Fruit fly (Drosophila melanogaster) whole organism, prepupa: ENCODE measurements around the gene mask.

Source experiments
- Blimp-1 ChIP-seq: fragments of 200-800 bp; sonication (Bioruptor generic); optimal IDR thresholded peaks from 3 replicates; lab custom pipeline; 2017; ENCODE audit warnings: missing biosample characterization, missing genetic modification characterization, mild to moderate bottlenecking, moderate library complexity, missing genetic modification reagents
- CG10631 ChIP-seq: fragments of 200-800 bp; sonication (Bioruptor generic); optimal IDR thresholded peaks from 2 replicates; lab custom pipeline; 2016; ENCODE audit warnings: missing biosample characterization, missing genetic modification characterization
- CG10669 ChIP-seq: fragments of 200-800 bp; sonication (Bioruptor generic); optimal IDR thresholded peaks from 3 replicates; lab custom pipeline; 2018; ENCODE audit warnings: missing biosample characterization, mild to moderate bottlenecking, missing genetic modification characterization, moderate library complexity
- CG11294 ChIP-seq: fragments of 200-800 bp; sonication (Bioruptor generic); IDR thresholded peaks from 2 replicates; pipeline ENCODE4 v1.3.6; 2022; ENCODE audit warnings: missing biosample characterization, missing genetic modification characterization
- CG11762 ChIP-seq: fragments of 200-800 bp; sonication (Bioruptor generic); optimal IDR thresholded peaks from 3 replicates; lab custom pipeline; 2016; ENCODE audit warnings: missing biosample characterization, missing genetic modification characterization; ENCODE audit not compliant: insufficient read depth
- CG11902 ChIP-seq: fragments of 200-800 bp; sonication (Bioruptor generic); optimal IDR thresholded peaks from 3 replicates; lab custom pipeline; 2016; ENCODE audit warnings: missing biosample characterization, missing genetic modification characterization
- CG15336 ChIP-seq: fragments of 200-800 bp; sonication (Bioruptor generic); IDR thresholded peaks from 2 replicates; pipeline ENCODE4 v1.3.6; 2022; ENCODE audit warnings: missing biosample characterization, missing genetic modification characterization
- CG1621 ChIP-seq: fragments of 200-800 bp; sonication (Bioruptor generic); optimal IDR thresholded peaks from 3 replicates; lab custom pipeline; 2018; ENCODE audit warnings: missing biosample characterization, mild to moderate bottlenecking, missing genetic modification characterization
- CG16779 ChIP-seq: fragments of 200-800 bp; sonication (Bioruptor generic); optimal IDR thresholded peaks from 3 replicates; lab custom pipeline; 2017; ENCODE audit warnings: missing biosample characterization, mild to moderate bottlenecking, missing genetic modification characterization
- CG3032 ChIP-seq: fragments of 200-800 bp; optimal IDR thresholded peaks from 2 replicates; lab custom pipeline; 2019; ENCODE audit warnings: missing biosample characterization, mild to moderate bottlenecking, missing genetic modification characterization, moderate library complexity
- CG31627 ChIP-seq: fragments of 200-800 bp; sonication (Bioruptor generic); optimal IDR thresholded peaks from 3 replicates; lab custom pipeline; 2016; ENCODE audit warnings: missing biosample characterization, missing genetic modification characterization
- CG32006 ChIP-seq: fragments of 200-800 bp; sonication (Bioruptor generic); optimal IDR thresholded peaks from 3 replicates; lab custom pipeline; 2017; ENCODE audit warnings: missing biosample characterization, mild to moderate bottlenecking, missing genetic modification characterization
- CG3919 ChIP-seq: fragments of 200-800 bp; sonication (Bioruptor generic); optimal IDR thresholded peaks from 3 replicates; lab custom pipeline; 2016; ENCODE audit warnings: missing biosample characterization, missing genetic modification characterization
- CG4318 ChIP-seq: fragments of 200-800 bp; sonication (Bioruptor generic); optimal IDR thresholded peaks from 3 replicates; lab custom pipeline; 2017; ENCODE audit warnings: missing biosample characterization, mild to moderate bottlenecking, missing genetic modification characterization
- CG6163 ChIP-seq: fragments of 200-800 bp; sonication (Bioruptor generic); IDR thresholded peaks from 3 replicates; pipeline ENCODE4 v1.3.6; 2022; ENCODE audit warnings: missing biosample characterization, missing genetic modification characterization
- CG6792 ChIP-seq: fragments of 200-800 bp; sonication (Bioruptor generic); optimal IDR thresholded peaks from 3 replicates; lab custom pipeline; 2016; ENCODE audit warnings: missing biosample characterization, missing genetic modification characterization
- CG6808 ChIP-seq: fragments of 200-800 bp; sonication (Bioruptor generic); optimal IDR thresholded peaks from 3 replicates; lab custom pipeline; 2017; ENCODE audit warnings: missing biosample characterization, missing genetic modification characterization, mild to moderate bottlenecking, moderate library complexity, missing genetic modification reagents
- CG6854 ChIP-seq: fragments of 200-800 bp; sonication (Bioruptor generic); optimal IDR thresholded peaks from 2 replicates; lab custom pipeline; 2017; ENCODE audit warnings: missing biosample characterization, mild to moderate bottlenecking, missing genetic modification characterization
- CG8632 ChIP-seq: fragments of 200-800 bp; sonication (Bioruptor generic); optimal IDR thresholded peaks from 3 replicates; lab custom pipeline; 2016; ENCODE audit warnings: missing biosample characterization, missing genetic modification characterization
- CG9139 ChIP-seq: fragments of 200-800 bp; sonication (Bioruptor generic); optimal IDR thresholded peaks from 3 replicates; lab custom pipeline; 2017; ENCODE audit warnings: missing biosample characterization, mild to moderate bottlenecking, missing genetic modification characterization
- Eip75B ChIP-seq: fragments of 200-800 bp; sonication (Bioruptor generic); optimal IDR thresholded peaks from 3 replicates; lab custom pipeline; 2016; ENCODE audit warnings: missing biosample characterization, missing genetic modification characterization
- Eip78C ChIP-seq: fragments of 200-800 bp; sonication (Bioruptor generic); peaks from one replicate; lab custom pipeline; 2016; ENCODE audit warnings: missing biosample characterization, missing genetic modification characterization
- Eip93F ChIP-seq: fragments of 200-800 bp; sonication (Bioruptor generic); optimal IDR thresholded peaks from 2 replicates; lab custom pipeline; 2016; ENCODE audit warnings: missing biosample characterization, mild to moderate bottlenecking, missing genetic modification characterization
- Ets21C ChIP-seq: fragments of 200-800 bp; sonication (Bioruptor generic); optimal IDR thresholded peaks from 3 replicates; lab custom pipeline; 2016; ENCODE audit warnings: missing biosample characterization, missing genetic modification characterization
- Gug ChIP-seq: fragments of 200-800 bp; sonication (Bioruptor generic); IDR thresholded peaks from 2 replicates; pipeline ENCODE4 v1.3.6; 2022; ENCODE audit warnings: missing biosample characterization, missing genetic modification characterization
- Hr38 ChIP-seq: sonication (Bioruptor generic); optimal IDR thresholded peaks from 2 replicates; lab custom pipeline; 2016; ENCODE audit warnings: missing biosample characterization, missing genetic modification characterization
- Hr39 ChIP-seq: fragments of 200-800 bp; sonication (Bioruptor generic); optimal IDR thresholded peaks from 2 replicates; lab custom pipeline; 2016; ENCODE audit warnings: missing biosample characterization, missing genetic modification characterization
- Lpt ChIP-seq: fragments of 200-800 bp; sonication (Bioruptor generic); optimal IDR thresholded peaks from 3 replicates; lab custom pipeline; 2016; ENCODE audit warnings: missing biosample characterization, missing genetic modification characterization
- Met ChIP-seq: fragments of 200-800 bp; sonication (Bioruptor generic); optimal IDR thresholded peaks from 3 replicates; lab custom pipeline; 2016; ENCODE audit warnings: missing biosample characterization, missing genetic modification characterization
- OdsH ChIP-seq: fragments of 200-800 bp; sonication (Bioruptor generic); optimal IDR thresholded peaks from 3 replicates; lab custom pipeline; 2016; ENCODE audit warnings: missing biosample characterization, missing genetic modification characterization
- Sox14 ChIP-seq: fragments of 200-800 bp; sonication (Bioruptor generic); optimal IDR thresholded peaks from 3 replicates; lab custom pipeline; 2016; ENCODE audit warnings: missing biosample characterization, missing genetic modification characterization
- Sox15 ChIP-seq: fragments of 200-800 bp; sonication (Bioruptor generic); optimal IDR thresholded peaks from 3 replicates; lab custom pipeline; 2016; ENCODE audit warnings: missing biosample characterization, missing genetic modification characterization
- acj6 ChIP-seq: fragments of 200-800 bp; sonication (Bioruptor generic); optimal IDR thresholded peaks from 3 replicates; lab custom pipeline; 2016; ENCODE audit warnings: missing biosample characterization, missing genetic modification characterization
- cyc ChIP-seq: fragments of 200-800 bp; sonication (Bioruptor generic); optimal IDR thresholded peaks from 3 replicates; lab custom pipeline; 2016; ENCODE audit warnings: missing biosample characterization, missing genetic modification characterization
- eg ChIP-seq: fragments of 200-800 bp; sonication (Bioruptor generic); IDR thresholded peaks from 3 replicates; pipeline ENCODE4 v1.3.6; 2022; ENCODE audit warnings: missing biosample characterization, missing genetic modification characterization
- esn ChIP-seq: fragments of 200-800 bp; sonication (Bioruptor generic); optimal IDR thresholded peaks from 2 replicates; lab custom pipeline; 2016; ENCODE audit warnings: missing biosample characterization, mild to moderate bottlenecking, missing genetic modification characterization, moderate library complexity
- fd59A ChIP-seq: fragments of 200-800 bp; sonication (Bioruptor generic); optimal IDR thresholded peaks from 2 replicates; lab custom pipeline; 2017; ENCODE audit warnings: missing biosample characterization, mild to moderate bottlenecking, missing genetic modification characterization, missing genetic modification reagents
- fd85E ChIP-seq: fragments of 200-800 bp; sonication (Bioruptor generic); optimal IDR thresholded peaks from 3 replicates; lab custom pipeline; 2016; ENCODE audit warnings: missing biosample characterization, missing genetic modification characterization
- fkh ChIP-seq: fragments of 200-800 bp; sonication (Bioruptor generic); optimal IDR thresholded peaks from 3 replicates; lab custom pipeline; 2017; ENCODE audit warnings: missing biosample characterization, mild to moderate bottlenecking, missing genetic modification characterization, moderate library complexity
- lz ChIP-seq: fragments of 200-800 bp; sonication (Bioruptor generic); optimal IDR thresholded peaks from 3 replicates; lab custom pipeline; 2016; ENCODE audit warnings: missing biosample characterization, missing genetic modification characterization
- net ChIP-seq: fragments of 200-800 bp; sonication (Bioruptor generic); optimal IDR thresholded peaks from 3 replicates; lab custom pipeline; 2016; ENCODE audit warnings: missing biosample characterization, missing genetic modification characterization
- pdm3 ChIP-seq: fragments of 200-800 bp; sonication (Bioruptor generic); optimal IDR thresholded peaks from 3 replicates; lab custom pipeline; 2016; ENCODE audit warnings: missing biosample characterization, missing genetic modification characterization
- salr ChIP-seq, 2 experiments: fragments of 200-800 bp; sonication (Bioruptor generic); optimal IDR thresholded peaks; 3 replicates each; lab custom pipeline; 2016 to 2018; ENCODE audit warnings: missing biosample characterization in 2 of 2, missing genetic modification characterization in 2 of 2, mild to moderate bottlenecking in 1 of 2
- spab ChIP-seq: fragments of 200-800 bp; sonication (Bioruptor generic); optimal IDR thresholded peaks from 2 replicates; lab custom pipeline; 2017; ENCODE audit warnings: missing biosample characterization, mild to moderate bottlenecking, missing genetic modification characterization, missing genetic modification reagents
- ss ChIP-seq, 2 experiments: fragments of 200-800 bp; sonication (Bioruptor generic); optimal IDR thresholded peaks; 2 replicates in 1 of 2; 3 replicates in 1 of 2; lab custom pipeline; 2017 to 2018; ENCODE audit warnings: mild to moderate bottlenecking in 2 of 2, missing biosample characterization in 2 of 2, missing genetic modification characterization in 2 of 2, moderate library complexity in 1 of 2
- svp ChIP-seq: fragments of 200-800 bp; sonication (Bioruptor generic); peaks from one replicate; lab custom pipeline; 2016; ENCODE audit warnings: missing biosample characterization, missing genetic modification characterization
- topi ChIP-seq: fragments of 200-800 bp; sonication (Bioruptor generic); optimal IDR thresholded peaks from 3 replicates; lab custom pipeline; 2016; ENCODE audit warnings: missing biosample characterization, missing genetic modification characterization
- vri ChIP-seq: fragments of 200-800 bp; sonication (Bioruptor generic); optimal IDR thresholded peaks from 3 replicates; lab custom pipeline; 2016; ENCODE audit warnings: missing biosample characterization, mild to moderate bottlenecking, missing genetic modification characterization

The mask gene

dm6 chr3R:24205234-24205894, 25.0 kb upstream of the mask start:
- peak; percentile 15 for TF ChIP-seq CG6854 (GFP tag; lab: Kevin White, UChicago)
- peak; percentile 6 for TF ChIP-seq vri (GFP tag; lab: Kevin White, UChicago)
- no peak for TF ChIP-seq CG10631 (GFP tag; lab: Kevin White, UChicago)
- TF ChIP-seq CG10669 (GFP tag; lab: Kevin White, UChicago) = no peak
- peak; percentile 80 for TF ChIP-seq Blimp-1 (GFP tag; lab: Kevin White, UChicago)
- TF ChIP-seq eg = no peak

- TF ChIP-seq topi (GFP tag; lab: Kevin White, UChicago) (peak; percentile 47), svp (GFP tag; lab: Kevin White, UChicago) (peak; percentile 74), Eip75B (no peak), CG11902 (GFP tag; lab: Kevin White, UChicago) (peak; percentile 51), CG31627 (GFP tag; lab: Kevin White, UChicago) (peak; percentile 41), CG6854 (GFP tag; lab: Kevin White, UChicago) (no peak), fd59A (no peak), Hr39 (GFP tag; lab: Kevin White, UChicago) (peak; percentile 9), salr (GFP tag; optimal IDR thresholded peaks at IDR 0.05; lab: Kevin White, UChicago) (no peak), CG8632 (GFP tag; lab: Kevin White, UChicago) (peak; percentile 46), fkh (GFP tag; lab: Kevin White, UChicago) (no peak), CG9139 (GFP tag; lab: Kevin White, UChicago) (no peak), Eip78C (GFP tag; lab: Kevin White, UChicago) (peak; percentile 73), fd85E (GFP tag; lab: Kevin White, UChicago) (no peak), CG4318 (GFP tag; lab: Kevin White, UChicago) (peak; percentile 32), Met (GFP tag; lab: Kevin White, UChicago) (peak; percentile 51), CG6808 (GFP tag; lab: Kevin White, UChicago) (no peak), Hr38 (GFP tag; lab: Kevin White, UChicago) (no peak), Blimp-1 (GFP tag; lab: Kevin White, UChicago) (peak; percentile 23), CG1621 (tag; lab: Kevin White, UChicago) (no peak), lz (GFP tag; lab: Kevin White, UChicago) (peak; percentile 33), ss (GFP tag; optimal IDR thresholded peaks at IDR 0.05; lab: Kevin White, UChicago) (no peak), spab (GFP tag; lab: Kevin White, UChicago) (no peak), cyc (GFP tag; lab: Kevin White, UChicago) (peak; percentile 22), Lpt (GFP tag; lab: Kevin White, UChicago) (peak; percentile 7), pdm3 (GFP tag; lab: Kevin White, UChicago) (peak; percentile 18), CG15336 (GFP tag; lab: Robert Waterston, UW) (peak; percentile 34; the same call in 1 of the 2 replicates), esn (GFP tag; lab: Kevin White, UChicago) (peak; percentile 59), CG6792 (GFP tag; lab: Kevin White, UChicago) (peak; percentile 37), CG11294 (GFP tag; lab: Robert Waterston, UW) (no peak), CG32006 (peak; percentile 75), CG3919 (GFP tag; lab: Kevin White, UChicago) (peak; percentile 47), CG10669 (GFP tag; lab: Kevin White, UChicago) (no peak), CG3032 (tag; lab: Kevin White, UChicago) (no peak), CG11762 (GFP tag; lab: Kevin White, UChicago) (peak; percentile 39), Ets21C (GFP tag; lab: Kevin White, UChicago) (no peak), CG6163 (no peak), Eip93F (GFP tag; lab: Kevin White, UChicago) (no peak), vri (GFP tag; lab: Kevin White, UChicago) (no peak), CG16779 (tag; lab: Kevin White, UChicago) (no peak), OdsH (GFP tag; lab: Kevin White, UChicago) (peak; percentile 72), Sox14 (GFP tag; lab: Kevin White, UChicago) (no peak), CG10631 (GFP tag; lab: Kevin White, UChicago) (peak; percentile 34), Sox15 (peak; percentile 31), eg (no peak), acj6 (peak; percentile 44), Gug (GFP tag; lab: Robert Waterston, UW) (no peak), net (peak; percentile 28)
Measured at dm6 chr3R:24205935-24206334, 24.4 kb upstream of the mask start.
